Worm (Caenorhabditis elegans) whole organism, young adult: Measurements from ENCODE around the gene gsto-1.

Experiments used
- B0261.1 ChIP-seq: sonication (generic microtip); optimal IDR thresholded peaks from 2 replicates; lab custom pipeline; 2016; ENCODE audit warnings: mild to moderate bottlenecking, missing genetic modification characterization, moderate library complexity, missing compliant biosample characterization
- B0336.3 ChIP-seq: fragments of 200-800 bp; sonication (Bioruptor generic); IDR thresholded peaks from 2 replicates; pipeline ENCODE4 v1.3.6; 2022; ENCODE audit warnings: missing genetic modification characterization, missing compliant biosample characterization
- C17E4.6 ChIP-seq: fragments of 200-800 bp; sonication (Bioruptor generic); IDR thresholded peaks from 2 replicates; pipeline ENCODE4 v1.3.6; 2022; ENCODE audit warnings: missing genetic modification reagents, missing genetic modification characterization, missing compliant biosample characterization
- F33H1.4 ChIP-seq: fragments of 200-800 bp; sonication (Bioruptor generic); IDR thresholded peaks from 2 replicates; pipeline ENCODE4 v1.3.6; 2022; ENCODE audit warnings: missing genetic modification reagents, missing genetic modification characterization, missing compliant biosample characterization
- F49E8.2 ChIP-seq: sonication (generic microtip); optimal IDR thresholded peaks from 3 replicates; lab custom pipeline; 2017; ENCODE audit warnings: missing genetic modification characterization, mild to moderate bottlenecking, missing compliant biosample characterization, antibody characterized with exemption, moderate library complexity; ENCODE audit not compliant: insufficient read depth
- F55B11.4 ChIP-seq: sonication (generic microtip); optimal IDR thresholded peaks from 2 replicates; lab custom pipeline; 2016; ENCODE audit warnings: missing compliant biosample characterization, missing genetic modification characterization, borderline replicate concordance; ENCODE audit not compliant: insufficient read depth
- Y53G8AR.9 ChIP-seq: fragments of 200-800 bp; sonication (Bioruptor generic); conservative IDR thresholded peaks from 2 replicates; pipeline ENCODE4 v1.3.6; 2022; ENCODE audit warnings: missing genetic modification reagents, missing genetic modification characterization, missing compliant biosample characterization
- Y56A3A.18 ChIP-seq: fragments of 200-800 bp; sonication (Bioruptor generic); IDR thresholded peaks from 2 replicates; pipeline ENCODE4 v1.3.6; 2022; ENCODE audit warnings: missing genetic modification reagents, missing genetic modification characterization, missing compliant biosample characterization
- Y95B8A.8 ChIP-seq: fragments of 200-800 bp; sonication (Bioruptor generic); IDR thresholded peaks from 2 replicates; pipeline ENCODE4 v1.3.6; 2022; ENCODE audit warnings: missing genetic modification reagents, missing genetic modification characterization, missing compliant biosample characterization
- ama-1 ChIP-seq, 3 experiments: fragments of 150-350 bp in 1 of 3; sonication (generic microtip) in 2 of 3; optimal IDR thresholded peaks; 2 replicates each; lab custom pipeline; 2014 to 2018; ENCODE audit warnings: missing biosample characterization in 2 of 3, missing genetic modification characterization in 2 of 3, missing genetic modification reagents in 2 of 3
- bed-2 ChIP-seq: fragments of 200-800 bp; sonication (Bioruptor generic); IDR thresholded peaks from 2 replicates; pipeline ENCODE4 v1.3.6; 2022; ENCODE audit warnings: missing genetic modification reagents, missing genetic modification characterization, missing compliant biosample characterization
- cebp-1 ChIP-seq, 2 experiments: fragments of 200-800 bp in 1 of 2; sonication (Bioruptor generic) in 1 of 2; sonication (generic microtip) in 1 of 2; IDR thresholded peaks in 1 of 2; optimal IDR thresholded peaks in 1 of 2; 2 replicates each; pipeline versions ENCODE4 v1.3.6 to Lab custom; 2017 to 2022; ENCODE audit warnings: missing compliant biosample characterization in 2 of 2, missing genetic modification characterization in 2 of 2, mild to moderate bottlenecking in 1 of 2, missing genetic modification reagents in 1 of 2, moderate library complexity in 1 of 2
- ceh-27 ChIP-seq: fragments of 200-800 bp; sonication (Bioruptor generic); optimal IDR thresholded peaks from 2 replicates; lab custom pipeline; 2018; ENCODE audit warnings: mild to moderate bottlenecking, missing genetic modification characterization, moderate library complexity, missing compliant biosample characterization
- efl-1 ChIP-seq: fragments of 150-350 bp; optimal IDR thresholded peaks from 2 replicates; lab custom pipeline; 2014; ENCODE audit warnings: missing biosample characterization, missing genetic modification reagents, missing genetic modification characterization
- ekl-4 ChIP-seq: fragments of 200-800 bp; sonication (Bioruptor generic); IDR thresholded peaks from 2 replicates; pipeline ENCODE4 v1.3.6; 2022; ENCODE audit warnings: missing genetic modification reagents, missing genetic modification characterization, missing compliant biosample characterization
- fkh-3 ChIP-seq: sonication (generic microtip); optimal IDR thresholded peaks from 2 replicates; lab custom pipeline; 2016; ENCODE audit warnings: mild to moderate bottlenecking, missing genetic modification characterization, missing compliant biosample characterization
- hmg-1.2 ChIP-seq: fragments of 200-800 bp; sonication (Bioruptor generic); IDR thresholded peaks from 2 replicates; pipeline ENCODE4 v1.3.6; 2022; ENCODE audit warnings: missing genetic modification reagents, missing genetic modification characterization, missing compliant biosample characterization
- hrde-1 ChIP-seq: sonication (generic microtip); optimal IDR thresholded peaks from 2 replicates; lab custom pipeline; 2016; ENCODE audit warnings: missing genetic modification characterization, mild to moderate bottlenecking, missing compliant biosample characterization, moderate library complexity, missing genotype, missing genetic modification reagents, borderline replicate concordance
- lin-26 ChIP-seq: fragments of 200-800 bp; sonication (Bioruptor generic); IDR thresholded peaks from 2 replicates; pipeline ENCODE4 v1.3.6; 2022; ENCODE audit warnings: missing genetic modification reagents, missing genetic modification characterization, missing compliant biosample characterization
- madf-10 ChIP-seq: sonication (generic microtip); optimal IDR thresholded peaks from 2 replicates; lab custom pipeline; 2016; ENCODE audit warnings: mild to moderate bottlenecking, missing genetic modification characterization, missing compliant biosample characterization
- madf-3 ChIP-seq: fragments of 200-800 bp; sonication (Bioruptor generic); IDR thresholded peaks from 2 replicates; pipeline ENCODE4 v1.3.6; 2022; ENCODE audit warnings: missing genetic modification reagents, missing genetic modification characterization, missing compliant biosample characterization
- madf-6 ChIP-seq: fragments of 200-800 bp; sonication (Bioruptor generic); IDR thresholded peaks from 2 replicates; pipeline ENCODE4 v1.3.6; 2022; ENCODE audit warnings: missing genetic modification reagents, missing genetic modification characterization, missing compliant biosample characterization
- nfya-2 ChIP-seq: fragments of 200-800 bp; sonication (Bioruptor generic); IDR thresholded peaks from 2 replicates; pipeline ENCODE4 v1.3.6; 2022; ENCODE audit warnings: missing genetic modification reagents, missing genetic modification characterization, missing compliant biosample characterization
- nhr-80 ChIP-seq: sonication (generic microtip); optimal IDR thresholded peaks from 2 replicates; lab custom pipeline; 2016; ENCODE audit warnings: missing genetic modification characterization, missing compliant biosample characterization
- pbrm-1 ChIP-seq: fragments of 200-800 bp; sonication (Bioruptor generic); IDR thresholded peaks from 2 replicates; pipeline ENCODE4 v1.3.6; 2022; ENCODE audit warnings: missing genetic modification reagents, missing genetic modification characterization, missing compliant biosample characterization
- repo-1 ChIP-seq: sonication (generic microtip); optimal IDR thresholded peaks from 2 replicates; lab custom pipeline; 2017; ENCODE audit warnings: mild to moderate bottlenecking, missing genetic modification characterization, missing compliant biosample characterization
- rpc-1 ChIP-seq, 2 experiments: fragments of 150-350 bp in 1 of 2; sonication (generic microtip) in 1 of 2; optimal IDR thresholded peaks; 2 replicates each; lab custom pipeline; 2014 to 2018; ENCODE audit warnings: missing biosample characterization in 1 of 2, missing genetic modification characterization in 1 of 2, missing genetic modification reagents in 1 of 2, missing genotype in 1 of 2
- sdz-38 ChIP-seq: sonication (generic microtip); optimal IDR thresholded peaks from 2 replicates; lab custom pipeline; 2016; ENCODE audit warnings: missing genotype, missing genetic modification characterization, missing compliant biosample characterization
- snpc-3.4 ChIP-seq: sonication (generic microtip); optimal IDR thresholded peaks from 2 replicates; lab custom pipeline; 2017; ENCODE audit warnings: missing genetic modification characterization, mild to moderate bottlenecking, missing compliant biosample characterization, antibody characterized with exemption, moderate library complexity, missing genotype, missing genetic modification reagents
- tbp1 ChIP-seq: fragments of 200-800 bp; sonication (Bioruptor generic); optimal IDR thresholded peaks from 2 replicates; lab custom pipeline; 2018; ENCODE audit warnings: mild to moderate bottlenecking, missing genetic modification characterization, missing compliant biosample characterization
- xnd-1 ChIP-seq: sonication (generic microtip); optimal IDR thresholded peaks from 2 replicates; lab custom pipeline; 2016; ENCODE audit warnings: missing genotype, missing genetic modification reagents, missing genetic modification characterization, missing compliant biosample characterization
- ztf-18 ChIP-seq: sonication (generic microtip); optimal IDR thresholded peaks from 2 replicates; lab custom pipeline; 2016; ENCODE audit warnings: missing genotype, mild to moderate bottlenecking, missing genetic modification characterization, missing compliant biosample characterization
- ztf-3 ChIP-seq: fragments of 200-800 bp; sonication (Bioruptor generic); optimal IDR thresholded peaks from 2 replicates; lab custom pipeline; 2018; ENCODE audit warnings: mild to moderate bottlenecking, missing genetic modification characterization, missing compliant biosample characterization

gsto-1 gene

DNA sequence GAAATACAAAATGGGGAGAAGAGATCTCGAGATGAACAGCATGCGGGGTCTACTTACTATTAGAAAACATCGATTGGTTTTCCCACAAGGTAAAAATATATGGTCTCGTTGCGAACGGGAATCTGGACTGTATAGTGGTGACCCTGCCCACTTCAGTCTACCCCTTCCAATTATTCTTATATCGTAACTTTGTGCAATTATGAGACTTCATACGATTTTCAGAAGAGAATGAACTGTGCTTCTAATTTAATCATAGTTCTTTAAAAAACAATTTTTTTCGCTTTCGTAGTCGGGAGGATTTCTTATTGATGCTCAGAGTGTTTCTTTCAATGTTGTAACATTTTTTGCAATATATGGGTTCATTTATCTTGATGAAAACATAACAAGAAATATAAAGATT, 25.2 kb upstream of the gsto-1 start, which contains the start of gene F54H12.5:
Gene F54H12.5 (minus strand): TSS at position 101 of the 400 bp plus-strand sequence.
- TF ChIP-seq F49E8.2 (tag; lab: Kevin White, UChicago) (peak; percentile 10), C17E4.6 (GFP tag; lab: Robert Waterston, UW) (no peak), pbrm-1 (no peak), nhr-80 (no peak), madf-3 (GFP tag; lab: Robert Waterston, UW) (0 out of 2 replicates have a peak, but pooled peaks have one; percentile 45), snpc-3.4 (tag; lab: Kevin White, UChicago) (peak; percentile 21), ama-1 (optimal IDR thresholded peaks at IDR 0.05; lab: Kevin White, UChicago) (no peak), ama-1 (GFP tag; optimal IDR thresholded peaks at IDR 0.05; lab: Kevin White, UChicago) (peak in 1 of 2 experiments; percentile 15), efl-1 (GFP tag; lab: Kevin White, UChicago) (no peak), ztf-3 (no peak), ekl-4 (0 out of 2 replicates have a peak, but pooled peaks have one; percentile 52), repo-1 (tag; lab: Kevin White, UChicago) (no peak), cebp-1 (GFP tag; IDR thresholded peaks at IDR 0.05; lab: Robert Waterston, UW) (no peak), cebp-1 (tag; optimal IDR thresholded peaks at IDR 0.05; lab: Kevin White, UChicago) (no peak), Y53G8AR.9 (GFP tag; lab: Robert Waterston, UW) (0 out of 2 replicates have a peak, but pooled peaks have one; percentile 36), Y56A3A.18 (GFP tag; lab: Robert Waterston, UW) (0 out of 2 replicates have a peak, but pooled peaks have one; percentile 48), hrde-1 (tag; lab: Kevin White, UChicago) (peak; percentile 31), madf-6 (GFP tag; lab: Robert Waterston, UW) (peak; percentile 39; the same call in 1 of the 2 replicates)

DNA sequence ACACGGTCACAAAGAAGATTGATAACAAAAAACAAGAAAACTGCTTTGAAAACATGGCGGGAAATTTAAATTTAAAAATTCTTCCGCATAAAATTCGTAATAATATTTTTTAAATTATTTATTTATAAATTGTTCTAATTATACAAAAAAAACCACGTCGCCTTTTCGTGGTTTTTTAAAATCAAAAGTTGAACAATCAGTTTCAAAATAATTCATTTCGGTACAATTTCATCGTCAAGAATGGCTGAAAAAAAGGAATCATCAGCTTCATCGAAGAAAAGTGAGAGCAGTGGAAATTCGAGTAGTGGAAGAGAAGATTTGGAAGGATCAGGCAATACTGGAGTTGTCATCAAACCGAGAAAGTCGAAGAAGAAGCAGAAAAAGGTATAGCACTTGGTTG, 22.3 kb upstream of the gsto-1 start, which contains the start of the genes F54H12.8 and F54H12.7:
Gene F54H12.8 (minus strand): TSS at position 101 of the 400 bp plus-strand sequence.
Gene F54H12.7 (plus strand): TSS at position 229 of the 400 bp plus-strand sequence.
- TF ChIP-seq F55B11.4 (tag; lab: Kevin White, UChicago) (no peak), madf-6 (GFP tag; lab: Robert Waterston, UW) (no peak), madf-10 (tag; lab: Kevin White, UChicago) (no peak), xnd-1 (tag; lab: Kevin White, UChicago) (no peak), tbp1 (GFP tag; lab: Kevin White, UChicago) (no peak), bed-2 (no peak), ceh-27 (GFP tag; lab: Kevin White, UChicago) (no peak), snpc-3.4 (tag; lab: Kevin White, UChicago) (no peak), B0336.3 (GFP tag; lab: Robert Waterston, UW) (no peak), F33H1.4 (no peak), Y53G8AR.9 (GFP tag; lab: Robert Waterston, UW) (no peak), Y95B8A.8 (no peak), fkh-3 (no peak), nfya-2 (GFP tag; lab: Robert Waterston, UW) (no peak), sdz-38 (tag; lab: Kevin White, UChicago) (no peak)

DNA sequence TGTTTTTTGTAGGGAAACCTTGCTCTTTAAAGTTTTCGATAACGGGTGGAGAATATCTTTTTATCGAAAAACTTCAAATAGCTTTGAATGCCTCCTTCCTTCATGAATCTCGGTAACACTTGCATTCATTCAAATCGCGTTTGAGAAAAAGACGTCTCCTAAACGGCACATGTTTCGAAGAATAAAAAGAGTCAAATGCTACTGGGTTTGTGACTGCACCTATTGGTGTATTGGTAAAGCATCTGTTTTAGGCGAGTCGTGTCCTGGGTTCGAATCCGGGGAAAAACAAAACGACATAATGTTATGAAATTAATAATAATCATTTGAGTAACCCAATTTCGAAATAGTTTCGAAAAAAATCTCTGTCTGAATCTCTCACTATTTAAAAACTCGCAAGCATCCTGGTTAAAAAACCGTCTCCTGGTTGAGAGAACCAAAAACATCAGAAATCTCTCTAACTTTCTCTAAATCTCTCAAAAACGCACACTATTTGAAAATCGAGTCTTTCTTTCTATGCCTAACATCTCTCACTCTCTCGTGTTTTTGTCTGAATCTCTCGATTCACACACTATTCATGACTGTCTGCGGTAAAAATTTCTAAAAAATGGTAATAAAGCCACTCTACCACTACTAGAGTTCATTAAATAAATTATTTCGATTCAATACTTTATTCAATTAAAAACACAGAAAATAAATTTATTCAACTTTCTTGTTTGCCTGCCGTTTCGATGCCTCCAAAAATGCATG, 19.3 kb upstream of the gsto-1 start:
- TF ChIP-seq hmg-1.2 (GFP tag; lab: Robert Waterston, UW) (peak; percentile 57), B0261.1 (tag; lab: Kevin White, UChicago) (peak; percentile 38), rpc-1 (optimal IDR thresholded peaks at IDR 0.05; lab: Kevin White, UChicago) (peak; percentile 23), rpc-1 (tag; optimal IDR thresholded peaks at IDR 0.05; lab: Kevin White, UChicago) (peak; percentile 66), madf-6 (GFP tag; lab: Robert Waterston, UW) (peak; percentile 46; the same call in 1 of the 2 replicates), tbp1 (GFP tag; lab: Kevin White, UChicago) (peak; percentile 14), lin-26 (peak; percentile 44; the same call in 1 of the 2 replicates), ztf-18 (tag; lab: Kevin White, UChicago) (peak; percentile 31)
- TF ChIP-seq, all 124 proteins: peak for 7; not testable (repeated sequence) for 117
